Fruit fly (Drosophila melanogaster): ENCODE measurements around the gene AstA.

The AstA gene

DNA sequence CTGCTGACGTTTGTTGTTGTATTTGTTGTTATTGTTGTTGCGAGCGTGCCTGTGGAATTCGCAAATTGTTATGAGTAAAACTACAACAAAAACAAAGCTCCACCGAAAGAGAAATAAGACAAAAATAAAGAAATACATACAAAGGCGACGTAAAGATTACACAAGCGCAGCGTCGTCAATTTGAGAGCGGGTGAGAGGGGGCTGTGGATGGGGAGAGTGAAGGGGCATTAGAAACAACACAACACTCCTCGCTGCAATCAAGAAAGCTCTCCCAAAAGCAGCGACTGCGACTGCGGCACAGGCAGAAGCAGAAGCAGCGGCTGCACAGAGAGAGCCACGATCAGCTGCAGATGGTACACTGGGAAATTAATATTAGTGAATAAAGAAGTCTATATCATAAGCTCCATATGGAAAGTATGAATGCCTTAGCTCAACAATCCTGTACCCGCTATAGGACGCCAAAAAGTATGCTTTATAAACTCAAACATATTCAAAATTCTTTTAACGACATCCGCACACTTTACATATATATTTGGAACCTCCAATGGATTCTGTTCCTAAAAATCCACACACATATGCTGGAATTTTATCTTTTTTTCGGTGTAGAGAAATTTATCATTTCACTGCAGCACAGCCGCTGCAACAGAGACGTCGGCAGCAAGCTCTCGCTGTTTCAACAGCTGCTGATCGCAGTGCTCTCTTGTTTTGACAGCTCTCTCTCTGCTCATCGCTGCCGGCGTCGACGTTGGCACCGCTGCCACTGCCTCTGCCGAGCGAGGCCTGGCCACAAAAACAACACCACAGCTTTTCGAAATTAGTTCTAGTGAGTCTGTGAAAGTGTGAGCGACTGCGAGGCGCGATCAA lies 3.9 kb upstream of the AstA start, which contains the start of gene CG13631 (continued):
- TF ChIP-seq Hr39 (GFP tag; optimal IDR thresholded peaks at IDR 0.05) (peak; percentile 97), pdm3 (GFP tag; optimal IDR thresholded peaks at IDR 0.05) (peak; percentile 98), Sox102F (GFP tag; optimal IDR thresholded peaks at IDR 0.05) (peak; percentile 94), CG11902 (GFP tag; optimal IDR thresholded peaks at IDR 0.05) (peak; percentile 96), svp (GFP tag) (peak; percentile 96), Sox15 (GFP tag; optimal IDR thresholded peaks at IDR 0.05) (peak; percentile 95), ss (GFP tag; optimal IDR thresholded peaks at IDR 0.05) (peak; percentile 35 to 71), CG6163 (GFP tag; IDR thresholded peaks at IDR 0.05) (peak; percentile 96), CG32006 (GFP tag; optimal IDR thresholded peaks at IDR 0.05) (peak; percentile 100), cyc (GFP tag; optimal IDR thresholded peaks at IDR 0.05) (peak; percentile 97)

DNA sequence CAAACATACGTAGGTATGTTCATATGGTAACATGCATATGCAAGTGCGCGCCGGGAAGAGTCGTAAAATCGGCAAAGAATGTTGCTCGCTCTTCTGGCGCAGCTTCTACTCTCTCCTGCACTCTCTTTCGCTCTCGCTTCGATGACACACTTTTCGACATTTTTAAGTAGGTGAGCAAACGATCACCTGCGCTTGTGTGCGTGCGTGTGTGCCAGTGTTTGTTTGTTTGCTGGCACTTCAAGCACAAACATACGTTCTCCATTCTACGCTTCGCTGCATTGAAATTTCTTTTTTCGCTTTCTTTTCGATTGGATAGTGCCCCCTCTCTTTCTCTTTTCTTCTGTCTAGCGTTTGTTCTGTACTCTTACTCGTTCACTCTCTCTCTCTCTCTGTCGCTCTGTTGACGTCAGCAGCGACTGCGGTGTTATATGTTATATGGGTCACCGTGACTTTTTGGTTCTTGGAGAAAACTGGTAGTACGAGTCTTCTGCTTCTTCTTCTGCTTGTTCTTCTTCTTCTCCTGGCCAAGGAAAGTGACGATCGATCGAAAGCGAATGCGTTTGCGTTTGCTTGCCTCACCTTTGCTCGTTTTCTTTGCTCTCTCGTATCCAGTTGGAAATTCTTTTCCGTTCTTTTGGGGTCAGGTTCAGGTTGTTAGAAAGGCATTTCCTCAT lies 2.9 kb upstream of the AstA start:
- TF ChIP-seq OdsH (GFP tag; optimal IDR thresholded peaks at IDR 0.05) (peak; percentile 21), ss (GFP tag; optimal IDR thresholded peaks at IDR 0.05) (no peak), achi (GFP tag; optimal IDR thresholded peaks at IDR 0.05) (peak; percentile 23), topi (GFP tag; optimal IDR thresholded peaks at IDR 0.05) (peak; percentile 54), svp (GFP tag) (peak; percentile 49), Blimp-1 (GFP tag; optimal IDR thresholded peaks at IDR 0.05) (peak; percentile 100), lz (GFP tag; optimal IDR thresholded peaks at IDR 0.05) (peak; percentile 4), Ets96B (tag; optimal IDR thresholded peaks at IDR 0.05) (no peak), Eip75B (GFP tag; optimal IDR thresholded peaks at IDR 0.05) (peak; percentile 84), CG10669 (GFP tag; optimal IDR thresholded peaks at IDR 0.05) (no peak), CG6163 (GFP tag; IDR thresholded peaks at IDR 0.05) (0 out of 3 replicates have a peak, but pooled peaks have one; percentile 42), Eip78C (GFP tag) (peak; percentile 58), Lpt (GFP tag; optimal IDR thresholded peaks at IDR 0.05) (peak; percentile 18), fd85E (GFP tag; optimal IDR thresholded peaks at IDR 0.05) (no peak), CG3919 (GFP tag; optimal IDR thresholded peaks at IDR 0.05) (peak; percentile 29), Sox102F (GFP tag; optimal IDR thresholded peaks at IDR 0.05) (peak; percentile 57), CG31627 (GFP tag; optimal IDR thresholded peaks at IDR 0.05) (no peak), Met (GFP tag; optimal IDR thresholded peaks at IDR 0.05) (peak; percentile 55), Eip93F (GFP tag; optimal IDR thresholded peaks at IDR 0.05) (no peak)

DNA sequence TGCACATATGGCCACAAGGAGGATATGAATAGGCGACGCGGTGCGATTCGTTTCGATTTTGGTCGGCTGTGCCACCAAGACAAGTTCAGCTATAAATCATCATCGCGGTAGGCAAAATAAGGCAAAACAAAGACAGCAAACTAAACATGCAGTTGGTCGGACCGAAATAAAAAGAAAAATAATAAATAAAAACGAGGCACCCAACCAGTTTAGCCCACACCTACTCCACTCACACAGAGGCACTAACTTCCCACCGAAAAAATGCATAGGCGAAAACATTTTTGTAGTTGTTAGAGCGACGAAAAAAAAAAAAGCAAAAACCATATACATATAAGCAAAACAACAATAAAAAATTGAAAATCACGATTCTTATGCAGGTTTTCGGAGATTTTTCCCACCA lies 1.8 kb upstream of the AstA start:
- TF ChIP-seq Ets96B (tag; optimal IDR thresholded peaks at IDR 0.05) (no peak), Met (GFP tag; optimal IDR thresholded peaks at IDR 0.05) (no peak), Hr4 (GFP tag; optimal IDR thresholded peaks at IDR 0.05) (peak; percentile 5), CG1621 (tag; optimal IDR thresholded peaks at IDR 0.05) (no peak), Ets21C (GFP tag; optimal IDR thresholded peaks at IDR 0.05) (no peak), CG3032 (tag; optimal IDR thresholded peaks at IDR 0.05) (no peak), Lpt (GFP tag; optimal IDR thresholded peaks at IDR 0.05) (no peak), achi (GFP tag; optimal IDR thresholded peaks at IDR 0.05) (no peak), CG7368 (GFP tag; optimal IDR thresholded peaks at IDR 0.05) (no peak), ss (GFP tag; optimal IDR thresholded peaks at IDR 0.05) (no peak), CG10669 (GFP tag; optimal IDR thresholded peaks at IDR 0.05) (no peak), CG15336 (GFP tag; IDR thresholded peaks at IDR 0.05) (peak; percentile 34; the same call in 1 of the 2 replicates), eg (GFP tag; IDR thresholded peaks at IDR 0.05) (peak; percentile 40; the same call in 2 of the 3 replicates), CG6276 (GFP tag; optimal IDR thresholded peaks at IDR 0.05) (peak; percentile 56), CG31627 (GFP tag; optimal IDR thresholded peaks at IDR 0.05) (no peak), svp (GFP tag) (no peak), CG8119 (GFP tag; IDR thresholded peaks at IDR 0.05) (peak; percentile 75), Hr38 (GFP tag; optimal IDR thresholded peaks at IDR 0.05) (no peak), CG11294 (GFP tag; IDR thresholded peaks at IDR 0.05) (no peak)
